Fruit fly (Drosophila melanogaster): Measurements from ENCODE around the gene CG13685.

CG13685 gene

dm6 chr3L:7743741-7744140 lies 3.4 kb upstream of the CG13685 start (continued):
- TF ChIP-seq Ssrp (tag; optimal IDR thresholded peaks at IDR 0.05) (no peak), E2f2 (GFP tag; IDR thresholded peaks at IDR 0.05) (no peak), sqz (GFP tag; optimal IDR thresholded peaks at IDR 0.05) (peak; percentile 65), ci (GFP tag; IDR thresholded peaks at IDR 0.05) (no peak), Sry-β (GFP tag; optimal IDR thresholded peaks at IDR 0.05) (no peak), pzg (GFP tag; optimal IDR thresholded peaks at IDR 0.05) (no peak), CG31441 (GFP tag; IDR thresholded peaks at IDR 0.05) (no peak), CG11560 (tag; IDR thresholded peaks at IDR 0.05) (no peak), chinmo (GFP tag; IDR thresholded peaks at IDR 0.05; ENCODE audit: partially characterized antibody) (peak; percentile 94; the same call in 3 of the 4 replicates), dmrt11E (tag; optimal IDR thresholded peaks at IDR 0.05) (no peak), CG4854 (GFP tag; optimal IDR thresholded peaks at IDR 0.05) (no peak), Dbx (GFP tag; IDR thresholded peaks at IDR 0.05) (no peak), CG4404 (GFP tag; IDR thresholded peaks at IDR 0.05) (no peak), chif (GFP tag; optimal IDR thresholded peaks at IDR 0.05) (no peak), schlank (tag; optimal IDR thresholded peaks at IDR 0.05) (no peak), Bteb2 (GFP tag; optimal IDR thresholded peaks at IDR 0.05) (no peak), CG1792 (GFP tag; optimal IDR thresholded peaks at IDR 0.05) (no peak), hb (GFP tag; IDR thresholded peaks at IDR 0.05; ENCODE audit: partially characterized antibody) (no peak), CG2129 (GFP tag; IDR thresholded peaks at IDR 0.05; ENCODE audit: partially characterized antibody) (no peak), sd (tag; optimal IDR thresholded peaks at IDR 0.05) (peak; percentile 48), Mrtf (GFP tag; IDR thresholded peaks at IDR 0.05) (no peak), hbn (GFP tag; IDR thresholded peaks at IDR 0.05; ENCODE audit: partially characterized antibody) (no peak), CG7357 (GFP tag; IDR thresholded peaks at IDR 0.05) (no peak), ATbp (GFP tag; optimal IDR thresholded peaks at IDR 0.05) (no peak), CG1233 (GFP tag; optimal IDR thresholded peaks at IDR 0.05) (no peak), CG5245 (GFP tag; optimal IDR thresholded peaks at IDR 0.05) (no peak), CG4424 (GFP tag; optimal IDR thresholded peaks at IDR 0.05) (no peak), vnd (GFP tag; IDR thresholded peaks at IDR 0.05; ENCODE audit: partially characterized antibody) (no peak), Taf1 (GFP tag; IDR thresholded peaks at IDR 0.05) (no peak), oc (tag; optimal IDR thresholded peaks at IDR 0.05) (peak; percentile 30), CG3838 (GFP tag; optimal IDR thresholded peaks at IDR 0.05) (no peak)

DNA sequence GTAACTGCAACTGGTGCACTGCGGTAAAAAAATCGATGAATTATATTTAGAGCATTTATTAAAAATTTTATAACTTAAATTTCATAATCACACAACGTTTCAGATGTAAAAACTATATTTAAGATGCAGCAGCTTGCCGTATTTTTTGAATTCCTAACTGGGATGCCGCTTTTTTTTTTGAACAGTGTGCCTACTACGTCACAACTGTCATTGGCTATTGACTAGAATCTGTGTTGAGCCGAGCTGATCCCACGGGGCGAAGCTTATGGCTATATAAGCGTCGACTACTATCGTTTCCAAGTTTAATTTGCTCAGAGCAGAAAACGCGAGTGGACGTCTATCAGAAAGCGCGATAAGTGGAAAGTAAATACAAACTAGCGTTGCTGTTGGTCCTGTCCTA lies 7.0 kb downstream of the CG13685 start, which contains the start of gene CG7409:
Gene CG7409 (plus strand): TSS at position 301 of the 400 bp plus-strand sequence.
- TF ChIP-seq CG14965 (GFP tag; optimal IDR thresholded peaks at IDR 0.05; ENCODE audit: borderline replicate concordance), result no peak
- TF ChIP-seq mam (GFP tag; optimal IDR thresholded peaks at IDR 0.05), result no peak
- no peak for TF ChIP-seq bigmax (GFP tag; optimal IDR thresholded peaks at IDR 0.05)
- TF ChIP-seq dysf (GFP tag; IDR thresholded peaks at IDR 0.05), result 0 out of 3 replicates have a peak, but pooled peaks have one; percentile 10
- TF ChIP-seq CG17385 (GFP tag; optimal IDR thresholded peaks at IDR 0.05), result no peak
- no peak for TF ChIP-seq TFAM (GFP tag; optimal IDR thresholded peaks at IDR 0.05)
- TF ChIP-seq Ets65A (GFP tag), result peak; percentile 52
- no peak for TF ChIP-seq ems (GFP tag; optimal IDR thresholded peaks at IDR 0.05)
- no peak for TF ChIP-seq B-H1 (GFP tag; IDR thresholded peaks at IDR 0.05)
- TF ChIP-seq H15 (GFP tag; IDR thresholded peaks at IDR 0.05), result 0 out of 3 replicates have a peak, but pooled peaks have one; percentile 25
- TF ChIP-seq CG11456 (GFP tag; IDR thresholded peaks at IDR 0.05), result no peak
- no peak for TF ChIP-seq p53 (GFP tag; optimal IDR thresholded peaks at IDR 0.05)
- TF ChIP-seq Opbp (GFP tag; IDR thresholded peaks at IDR 0.05; ENCODE audit: partially characterized antibody), result no peak
- TF ChIP-seq Sox102F (GFP tag; optimal IDR thresholded peaks at IDR 0.05), result peak; percentile 13
- TF ChIP-seq CG13123 (GFP tag; optimal IDR thresholded peaks at IDR 0.05), result no peak
- no peak for TF ChIP-seq al (GFP tag; IDR thresholded peaks at IDR 0.05)
